Fruit fly (Drosophila melanogaster) whole organism, embryonic: Measurements from ENCODE around the gene MRG15.

Source experiments
- ATbp ChIP-seq: fragments of 200-800 bp; sonication (Bioruptor generic); optimal IDR thresholded peaks from 2 replicates; lab custom pipeline; 2017; ENCODE audit warnings: missing biosample characterization, mild to moderate bottlenecking, missing genetic modification characterization, missing genetic modification reagents
- Bdp1 ChIP-seq: fragments of 200-800 bp; sonication (Bioruptor generic); optimal IDR thresholded peaks from 3 replicates; lab custom pipeline; 2016; ENCODE audit warnings: missing biosample characterization, missing genetic modification characterization
- CG10431 ChIP-seq: fragments of 200-800 bp; sonication (Bioruptor generic); optimal IDR thresholded peaks from 3 replicates; lab custom pipeline; 2018; ENCODE audit warnings: missing biosample characterization, mild to moderate bottlenecking, missing genetic modification characterization
- CG10979 ChIP-seq: fragments of 200-800 bp; sonication (Bioruptor generic); optimal IDR thresholded peaks from 2 replicates; lab custom pipeline; 2018; ENCODE audit warnings: missing biosample characterization, mild to moderate bottlenecking, missing genetic modification characterization, moderate library complexity
- CG11085 ChIP-seq: fragments of 200-800 bp; sonication (Bioruptor generic); IDR thresholded peaks from 2 replicates; pipeline ENCODE4 v1.3.6; 2022; ENCODE audit warnings: missing biosample characterization, missing genetic modification characterization
- CG12659 ChIP-seq: fragments of 200-800 bp; sonication (Bioruptor generic); optimal IDR thresholded peaks from 3 replicates; lab custom pipeline; 2017; ENCODE audit warnings: mild to moderate bottlenecking, missing biosample characterization, missing genetic modification reagents, missing genetic modification characterization
- CG14710 ChIP-seq: fragments of 200-800 bp; sonication (Bioruptor generic); optimal IDR thresholded peaks from 3 replicates; lab custom pipeline; 2019; ENCODE audit warnings: missing biosample characterization, mild to moderate bottlenecking, missing genetic modification characterization, moderate library complexity
- CG15011 ChIP-seq: fragments of 200-800 bp; sonication (Bioruptor generic); optimal IDR thresholded peaks from 3 replicates; lab custom pipeline; 2018; ENCODE audit warnings: missing biosample characterization, mild to moderate bottlenecking, missing genetic modification characterization
- CG15514 ChIP-seq: fragments of 200-800 bp; sonication (Bioruptor generic); optimal IDR thresholded peaks from 3 replicates; lab custom pipeline; 2017; ENCODE audit warnings: missing biosample characterization, missing genetic modification characterization, mild to moderate bottlenecking, moderate library complexity, missing genetic modification reagents
- CG1602 ChIP-seq: fragments of 200-800 bp; sonication (Bioruptor generic); optimal IDR thresholded peaks from 3 replicates; lab custom pipeline; 2016; ENCODE audit warnings: missing biosample characterization, missing genetic modification characterization
- CG1603 ChIP-seq: fragments of 200-800 bp; sonication (Bioruptor generic); optimal IDR thresholded peaks from 2 replicates; lab custom pipeline; 2019; ENCODE audit warnings: missing biosample characterization, mild to moderate bottlenecking, missing genetic modification characterization, moderate library complexity
- CG2116 ChIP-seq: fragments of 200-800 bp; sonication (Bioruptor generic); optimal IDR thresholded peaks from 3 replicates; lab custom pipeline; 2018; ENCODE audit warnings: missing biosample characterization, mild to moderate bottlenecking, missing genetic modification characterization
- CG2120 ChIP-seq: fragments of 200-800 bp; sonication (Bioruptor generic); optimal IDR thresholded peaks from 3 replicates; lab custom pipeline; 2016; ENCODE audit warnings: missing biosample characterization, missing genetic modification characterization
- CG31365 ChIP-seq: fragments of 200-800 bp; sonication (Bioruptor generic); optimal IDR thresholded peaks from 2 replicates; lab custom pipeline; 2018; ENCODE audit warnings: missing biosample characterization, mild to moderate bottlenecking, missing genetic modification characterization
- CG32532 ChIP-seq: fragments of 200-800 bp; sonication (Bioruptor generic); IDR thresholded peaks from 2 replicates; pipeline ENCODE4 v1.3.6; 2022; ENCODE audit warnings: missing biosample characterization, missing genetic modification characterization
- CG5245 ChIP-seq: fragments of 200-800 bp; sonication (Bioruptor generic); optimal IDR thresholded peaks from 3 replicates; lab custom pipeline; 2016; ENCODE audit warnings: missing biosample characterization, missing genetic modification characterization
- CG6254 ChIP-seq: fragments of 200-800 bp; sonication (Bioruptor generic); optimal IDR thresholded peaks from 3 replicates; lab custom pipeline; 2017; ENCODE audit warnings: mild to moderate bottlenecking, missing biosample characterization, missing genetic modification reagents, missing genetic modification characterization
- CG6854 ChIP-seq: fragments of 200-800 bp; sonication (Bioruptor generic); optimal IDR thresholded peaks from 3 replicates; lab custom pipeline; 2017; ENCODE audit warnings: missing biosample characterization, mild to moderate bottlenecking, missing genetic modification characterization
- CG8359 ChIP-seq: fragments of 200-800 bp; sonication (Bioruptor generic); optimal IDR thresholded peaks from 2 replicates; lab custom pipeline; 2017; ENCODE audit warnings: missing biosample characterization, mild to moderate bottlenecking, missing genetic modification characterization, borderline replicate concordance
- Dfd ChIP-seq, 2 experiments: fragments of >200 bp; optimal IDR thresholded peaks; 2 replicates each; lab custom pipeline; 2017; ENCODE audit warnings: missing biosample characterization in 2 of 2, missing genetic modification characterization in 2 of 2
- H15 ChIP-seq: fragments of 200-800 bp; sonication (Bioruptor generic); IDR thresholded peaks from 3 replicates; pipeline ENCODE4 v1.3.6; 2022; ENCODE audit warnings: missing biosample characterization, missing genetic modification characterization
- HmgD ChIP-seq: fragments of 200-800 bp; sonication (Bioruptor generic); optimal IDR thresholded peaks from 3 replicates; lab custom pipeline; 2016; ENCODE audit warnings: missing biosample characterization, missing genetic modification characterization
- Hmr ChIP-seq: fragments of 200-800 bp; sonication (Bioruptor generic); optimal IDR thresholded peaks from 3 replicates; lab custom pipeline; 2017; ENCODE audit warnings: mild to moderate bottlenecking, missing biosample characterization, missing genetic modification reagents, missing genetic modification characterization
- Hr78 ChIP-seq, 2 experiments: fragments of 200-800 bp in 1 of 2; fragments of >200 bp in 1 of 2; sonication (Bioruptor generic) in 1 of 2; optimal IDR thresholded peaks; 2 replicates each; lab custom pipeline; 2017 to 2019; ENCODE audit warnings: missing biosample characterization in 2 of 2, missing genetic modification characterization in 2 of 2, mild to moderate bottlenecking in 1 of 2, moderate library complexity in 1 of 2
- Meics ChIP-seq: fragments of 200-800 bp; sonication (Bioruptor generic); optimal IDR thresholded peaks from 2 replicates; lab custom pipeline; 2017; ENCODE audit warnings: missing biosample characterization, mild to moderate bottlenecking, missing genetic modification characterization
- Neu2 ChIP-seq: fragments of 200-800 bp; sonication (Bioruptor generic); optimal IDR thresholded peaks from 3 replicates; lab custom pipeline; 2016; ENCODE audit warnings: missing biosample characterization, missing genetic modification characterization, borderline replicate concordance
- Oli ChIP-seq: fragments of 200-800 bp; sonication (Bioruptor generic); optimal IDR thresholded peaks from 2 replicates; lab custom pipeline; 2018; ENCODE audit warnings: missing biosample characterization, mild to moderate bottlenecking, missing genetic modification characterization, moderate library complexity
- Sox102F ChIP-seq: fragments of 200-800 bp; sonication (Bioruptor generic); optimal IDR thresholded peaks from 2 replicates; lab custom pipeline; 2018; ENCODE audit warnings: missing biosample characterization, mild to moderate bottlenecking, missing genetic modification characterization, moderate library complexity
- TFAM ChIP-seq: fragments of 200-800 bp; sonication (Bioruptor generic); optimal IDR thresholded peaks from 2 replicates; lab custom pipeline; 2017; ENCODE audit warnings: missing biosample characterization, missing genetic modification characterization, inconsistent platforms
- ac ChIP-seq: fragments of 200-800 bp; sonication (Bioruptor generic); optimal IDR thresholded peaks from 3 replicates; lab custom pipeline; 2017; ENCODE audit warnings: missing biosample characterization, mild to moderate bottlenecking, missing genetic modification characterization
- aop ChIP-seq: fragments of 200-800 bp; sonication (Bioruptor generic); IDR thresholded peaks from 2 replicates; pipeline ENCODE4 v1.3.6; 2022; ENCODE audit warnings: missing biosample characterization, missing genetic modification characterization
- btn ChIP-seq: fragments of 200-800 bp; sonication (Bioruptor generic); optimal IDR thresholded peaks from 2 replicates; lab custom pipeline; 2016; ENCODE audit warnings: missing biosample characterization, missing genetic modification characterization
- cg ChIP-seq: fragments of 200-800 bp; sonication (Bioruptor generic); optimal IDR thresholded peaks from 3 replicates; lab custom pipeline; 2019; ENCODE audit warnings: missing biosample characterization, mild to moderate bottlenecking, missing genetic modification characterization, moderate library complexity
- crc ChIP-seq: fragments of 200-800 bp; sonication (Bioruptor generic); optimal IDR thresholded peaks from 2 replicates; lab custom pipeline; 2016; ENCODE audit warnings: missing biosample characterization, missing genetic modification characterization
- disco-r ChIP-seq: fragments of 200-800 bp; sonication (Bioruptor generic); optimal IDR thresholded peaks from 2 replicates; lab custom pipeline; 2016; ENCODE audit warnings: missing biosample characterization, missing genetic modification characterization
- dpn ChIP-seq, 2 experiments: fragments of 200-800 bp; sonication (Bioruptor generic); optimal IDR thresholded peaks; 3 replicates each; lab custom pipeline; 2016; ENCODE audit warnings: missing biosample characterization in 2 of 2, missing genetic modification characterization in 2 of 2
- ewg ChIP-seq: fragments of 200-800 bp; sonication (Bioruptor generic); optimal IDR thresholded peaks from 3 replicates; lab custom pipeline; 2017; ENCODE audit warnings: mild to moderate bottlenecking, missing biosample characterization, missing genetic modification reagents, missing genetic modification characterization
- exex ChIP-seq: fragments of 200-800 bp; sonication (Bioruptor generic); optimal IDR thresholded peaks from 4 replicates; lab custom pipeline; 2018; ENCODE audit warnings: missing biosample characterization, mild to moderate bottlenecking, missing genetic modification characterization, moderate library complexity
- kay ChIP-seq: fragments of 200-800 bp; sonication (Bioruptor generic); optimal IDR thresholded peaks from 2 replicates; lab custom pipeline; 2016; ENCODE audit warnings: missing biosample characterization, missing genetic modification characterization
- maf-S ChIP-seq: fragments of 200-800 bp; sonication (Bioruptor generic); optimal IDR thresholded peaks from 2 replicates; lab custom pipeline; 2016; ENCODE audit warnings: missing biosample characterization, missing genetic modification characterization
- mld ChIP-seq: fragments of 200-800 bp; sonication (Bioruptor generic); IDR thresholded peaks from 3 replicates; pipeline ENCODE4 v1.3.6; 2022; ENCODE audit warnings: missing biosample characterization, missing genetic modification characterization; ENCODE audit not compliant: partially characterized antibody
- otp ChIP-seq: fragments of 200-800 bp; sonication (Bioruptor generic); IDR thresholded peaks from 3 replicates; pipeline ENCODE4, ENCODE4 v1.3.6; 2022; ENCODE audit warnings: missing biosample characterization, missing genetic modification characterization
- sc ChIP-seq, 3 experiments: fragments of >200 bp in 2 of 3; fragments of 200-800 bp in 1 of 3; sonication (Bioruptor generic) in 1 of 3; optimal IDR thresholded peaks; 2 replicates in 2 of 3; 3 replicates in 1 of 3; lab custom pipeline; 2017; ENCODE audit warnings: mild to moderate bottlenecking in 1 of 3, missing biosample characterization in 1 of 3, missing genetic modification characterization in 1 of 3, missing genetic modification reagents in 1 of 3
- sqz ChIP-seq: fragments of 200-800 bp; sonication (Bioruptor generic); optimal IDR thresholded peaks from 3 replicates; lab custom pipeline; 2018; ENCODE audit warnings: missing biosample characterization, mild to moderate bottlenecking, missing genetic modification characterization
- stc ChIP-seq: fragments of 200-800 bp; sonication (Bioruptor generic); IDR thresholded peaks from 2 replicates; pipeline ENCODE4 v1.3.6; 2022; ENCODE audit warnings: missing biosample characterization, missing genetic modification characterization
- tup ChIP-seq: fragments of 200-800 bp; sonication (Bioruptor generic); optimal IDR thresholded peaks from 2 replicates; lab custom pipeline; 2016; ENCODE audit warnings: missing biosample characterization, mild to moderate bottlenecking, missing genetic modification characterization, moderate library complexity
- wdn ChIP-seq: fragments of 200-800 bp; sonication (Bioruptor generic); IDR thresholded peaks from 2 replicates; pipeline ENCODE4 v1.3.6; 2022; ENCODE audit warnings: missing biosample characterization, missing genetic modification characterization
- zen ChIP-seq: fragments of 200-800 bp; sonication (Bioruptor generic); optimal IDR thresholded peaks from 3 replicates; lab custom pipeline; 2018; ENCODE audit warnings: missing biosample characterization, mild to moderate bottlenecking, missing genetic modification characterization, moderate library complexity

Gene MRG15

DNA sequence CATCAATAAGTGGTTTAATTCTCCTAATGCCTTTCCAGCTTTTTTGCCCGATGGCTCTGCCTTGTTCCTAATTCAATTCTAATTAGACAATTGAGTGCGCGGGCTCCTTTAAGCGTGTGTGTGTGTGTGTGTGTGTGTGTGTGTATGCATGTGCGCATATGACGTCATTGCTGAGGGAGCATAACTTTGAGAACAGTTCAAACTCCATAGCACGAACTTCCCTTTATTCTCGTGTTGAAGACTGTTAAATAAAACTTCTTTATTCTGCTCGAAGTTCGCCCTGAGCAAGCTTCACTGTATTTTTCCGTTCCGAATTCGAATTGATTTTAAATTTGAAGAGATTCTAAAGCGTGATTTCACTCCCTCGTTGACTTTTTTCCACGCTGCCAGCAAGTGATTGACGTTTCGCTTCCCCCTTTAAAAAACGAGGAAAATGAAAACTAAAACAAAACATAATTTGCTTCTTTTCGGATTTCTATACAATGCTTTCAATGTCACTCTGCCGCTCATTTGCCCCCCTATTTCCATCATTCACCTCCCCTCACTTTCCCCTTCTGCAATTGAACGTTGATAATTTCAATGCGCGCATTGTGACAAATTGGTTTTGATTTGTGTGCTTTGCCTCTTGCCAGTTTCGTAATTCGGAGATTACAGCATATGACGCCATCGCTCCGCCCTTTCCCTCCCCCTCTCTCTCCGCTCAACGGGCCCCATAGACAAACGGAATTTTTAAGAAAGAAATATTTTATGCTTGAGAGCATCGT, 14.5 kb upstream of the MRG15 start:
- TF ChIP-seq ac (GFP tag; lab: Kevin White, UChicago) (no peak), CG11085 (GFP tag; lab: Robert Waterston, UW) (no peak), Dfd (GFP tag; optimal IDR thresholded peaks at IDR 0.05; lab: Kevin White, UChicago) (peak in 1 of 2 experiments; percentile 82), crc (GFP tag; lab: Kevin White, UChicago) (peak; percentile 20), CG2116 (no peak), Neu2 (GFP tag; lab: Kevin White, UChicago) (no peak), zen (no peak), mld (GFP tag; lab: Robert Waterston, UW) (no peak), maf-S (no peak), sqz (no peak), CG15514 (GFP tag; lab: Kevin White, UChicago) (peak; percentile 41), HmgD (GFP tag; lab: Kevin White, UChicago) (no peak), Sox102F (GFP tag; lab: Kevin White, UChicago) (no peak), CG1602 (GFP tag; lab: Kevin White, UChicago) (no peak), CG32532 (GFP tag; lab: Robert Waterston, UW) (no peak), wdn (no peak), CG5245 (GFP tag; lab: Kevin White, UChicago) (no peak), exex (tag; lab: Kevin White, UChicago) (no peak), ewg (no peak), dpn (GFP tag; optimal IDR thresholded peaks at IDR 0.05; lab: Kevin White, UChicago) (peak; percentile 17 to 39), Meics (GFP tag; lab: Kevin White, UChicago) (peak; percentile 50), CG14710 (tag; lab: Kevin White, UChicago) (no peak), ATbp (GFP tag; lab: Kevin White, UChicago) (no peak), CG6854 (GFP tag; lab: Kevin White, UChicago) (no peak), btn (no peak), CG15011 (GFP tag; lab: Kevin White, UChicago) (peak; percentile 29), disco-r (GFP tag; lab: Kevin White, UChicago) (peak; percentile 49), sc (optimal IDR thresholded peaks at IDR 0.05; lab: Kevin White, UChicago) (no peak), sc (GFP tag; optimal IDR thresholded peaks at IDR 0.05; lab: Kevin White, UChicago) (no peak), Hr78 (GFP tag; optimal IDR thresholded peaks at IDR 0.05; lab: Kevin White, UChicago) (no peak), TFAM (no peak), CG12659 (GFP tag; lab: Kevin White, UChicago) (no peak), aop (GFP tag; lab: Robert Waterston, UW) (no peak), Oli (peak; percentile 5), stc (no peak), Hmr (GFP tag; lab: Kevin White, UChicago) (peak; percentile 20), otp (GFP tag; lab: Robert Waterston, UW) (no peak), CG1603 (peak; percentile 35), CG8359 (GFP tag; lab: Kevin White, UChicago) (no peak), Bdp1 (GFP tag; lab: Kevin White, UChicago) (no peak), CG6254 (no peak), tup (GFP tag; lab: Kevin White, UChicago) (no peak), cg (GFP tag; lab: Kevin White, UChicago) (peak; percentile 61), CG2120 (GFP tag; lab: Kevin White, UChicago) (peak; percentile 61), CG10431 (no peak), CG10979 (tag; lab: Kevin White, UChicago) (no peak), CG31365 (tag; lab: Kevin White, UChicago) (no peak), kay (GFP tag; lab: Kevin White, UChicago) (no peak), H15 (no peak)
